Fruit fly (Drosophila melanogaster) whole organism, pupa: ENCODE data around the gene CG5070.
A peak's percentile ranks its signal among the peaks of the same experiment; 100 is the strongest.

Experiments
- CG10348 ChIP-seq: fragments of 200-800 bp; sonication (Bioruptor generic); IDR thresholded peaks from 2 replicates; pipeline ENCODE4 v1.3.6; 2022; ENCODE audit warnings: missing biosample characterization, missing genetic modification characterization
- CG12605 ChIP-seq: fragments of 200-800 bp; sonication (Bioruptor generic); IDR thresholded peaks from 2 replicates; pipeline ENCODE4 v1.3.6; 2022; ENCODE audit warnings: missing biosample characterization, missing genetic modification characterization
- CG13204 ChIP-seq: fragments of 200-800 bp; sonication (Bioruptor generic); optimal IDR thresholded peaks from 2 replicates; lab custom pipeline; 2018; ENCODE audit warnings: missing biosample characterization, mild to moderate bottlenecking, missing genetic modification characterization, moderate library complexity
- CG14655 ChIP-seq: fragments of 200-800 bp; sonication (Bioruptor generic); optimal IDR thresholded peaks from 3 replicates; lab custom pipeline; 2017; ENCODE audit warnings: mild to moderate bottlenecking, missing biosample characterization, missing genetic modification reagents, missing genetic modification characterization
- CG15710 ChIP-seq: fragments of 200-800 bp; sonication (Bioruptor generic); optimal IDR thresholded peaks from 2 replicates; lab custom pipeline; 2018; ENCODE audit warnings: missing biosample characterization, mild to moderate bottlenecking, missing genetic modification characterization, moderate library complexity
- CG17806 ChIP-seq: fragments of 200-800 bp; sonication (Bioruptor generic); optimal IDR thresholded peaks from 2 replicates; lab custom pipeline; 2018; ENCODE audit warnings: missing biosample characterization, mild to moderate bottlenecking, missing genetic modification characterization, moderate library complexity
- CG32121 ChIP-seq: fragments of 200-800 bp; sonication (Bioruptor generic); IDR thresholded peaks from 2 replicates; pipeline ENCODE4 v1.3.6; 2022; ENCODE audit warnings: missing biosample characterization, missing genetic modification characterization
- CG34367 ChIP-seq: fragments of 200-800 bp; sonication (Bioruptor generic); optimal IDR thresholded peaks from 2 replicates; lab custom pipeline; 2018; ENCODE audit warnings: missing biosample characterization, mild to moderate bottlenecking, missing genetic modification characterization
- CG4496 ChIP-seq: fragments of 200-800 bp; sonication (Bioruptor generic); IDR thresholded peaks from 3 replicates; pipeline ENCODE4 v1.3.6; 2022; ENCODE audit warnings: missing biosample characterization, missing genetic modification characterization
- CG8159 ChIP-seq: fragments of 200-800 bp; sonication (Bioruptor generic); optimal IDR thresholded peaks from 3 replicates; lab custom pipeline; 2018; ENCODE audit warnings: missing biosample characterization, mild to moderate bottlenecking, missing genetic modification characterization, moderate library complexity
- CG8301 ChIP-seq: fragments of 200-800 bp; sonication (Bioruptor generic); optimal IDR thresholded peaks from 2 replicates; lab custom pipeline; 2018; ENCODE audit warnings: missing biosample characterization, mild to moderate bottlenecking, missing genetic modification characterization
- CG9948 ChIP-seq: fragments of 200-800 bp; sonication (Bioruptor generic); optimal IDR thresholded peaks from 2 replicates; lab custom pipeline; 2018; ENCODE audit warnings: missing biosample characterization, mild to moderate bottlenecking, missing genetic modification characterization, moderate library complexity
- D1 ChIP-seq: fragments of 200-800 bp; sonication (Bioruptor generic); optimal IDR thresholded peaks from 2 replicates; lab custom pipeline; 2018; ENCODE audit warnings: missing biosample characterization, mild to moderate bottlenecking, missing genetic modification characterization, moderate library complexity
- EcR ChIP-seq: fragments of 200-800 bp; sonication (Bioruptor generic); optimal IDR thresholded peaks from 3 replicates; lab custom pipeline; 2019; ENCODE audit warnings: missing biosample characterization, missing genetic modification characterization, mild to moderate bottlenecking, moderate library complexity, missing genetic modification reagents
- Ets98B ChIP-seq: fragments of 200-800 bp; sonication (Bioruptor generic); IDR thresholded peaks from 2 replicates; pipeline ENCODE4 v1.3.6; 2022; ENCODE audit warnings: missing biosample characterization, missing genetic modification characterization
- Pif1A ChIP-seq: fragments of 200-800 bp; sonication (Bioruptor generic); optimal IDR thresholded peaks from 3 replicates; lab custom pipeline; 2016; ENCODE audit warnings: missing biosample characterization, missing genetic modification characterization
- Pif1B ChIP-seq: fragments of 200-800 bp; sonication (Bioruptor generic); optimal IDR thresholded peaks from 3 replicates; lab custom pipeline; 2016; ENCODE audit warnings: missing biosample characterization, missing genetic modification characterization
- Snoo ChIP-seq: fragments of 200-800 bp; sonication (Bioruptor generic); optimal IDR thresholded peaks from 3 replicates; lab custom pipeline; 2017; ENCODE audit warnings: missing biosample characterization, mild to moderate bottlenecking, missing genetic modification characterization, inconsistent platforms
- fd96Ca ChIP-seq: fragments of 200-800 bp; sonication (Bioruptor generic); IDR thresholded peaks from 3 replicates; pipeline ENCODE4 v1.3.6; 2022; ENCODE audit warnings: missing biosample characterization, missing genetic modification characterization
- gl ChIP-seq: fragments of 200-800 bp; sonication (Bioruptor generic); optimal IDR thresholded peaks from 2 replicates; lab custom pipeline; 2018; ENCODE audit warnings: missing biosample characterization, mild to moderate bottlenecking, missing genetic modification characterization
- rn ChIP-seq: fragments of 200-800 bp; sonication (Bioruptor generic); IDR thresholded peaks from 2 replicates; pipeline ENCODE4 v1.3.6; 2022; ENCODE audit warnings: missing biosample characterization, missing genetic modification characterization

CG5070 gene

DNA sequence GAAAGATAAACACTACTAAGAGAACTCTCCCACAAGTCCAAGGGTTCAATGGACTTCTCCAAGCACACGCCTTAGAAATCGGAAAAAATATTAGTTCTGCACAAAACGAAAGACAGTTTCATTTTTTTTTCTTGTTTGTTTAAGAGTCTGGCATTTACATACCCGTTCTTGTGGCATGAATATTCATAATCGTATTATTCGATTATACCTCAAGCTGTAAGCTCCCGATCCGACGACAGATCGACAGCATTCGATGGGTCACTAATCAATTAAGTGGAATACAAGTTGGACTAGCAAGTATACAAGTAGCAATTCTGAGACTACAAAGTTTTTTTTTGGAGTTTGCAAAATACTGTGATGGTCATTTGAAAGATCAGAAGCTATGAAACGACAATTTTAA, 24.6 kb downstream of the CG5070 start:
- TF ChIP-seq CG34367 (no peak), CG15710 (tag; lab: Kevin White, UChicago) (no peak), Snoo (tag; lab: Kevin White, UChicago) (no peak), CG10348 (GFP tag; lab: Robert Waterston, UW) (no peak), CG8159 (no peak), rn (GFP tag; lab: Robert Waterston, UW) (no peak), D1 (tag; lab: Kevin White, UChicago) (no peak), Pif1B (no peak), EcR (GFP tag; lab: Kevin White, UChicago) (no peak), CG32121 (GFP tag; lab: Robert Waterston, UW) (no peak), Ets98B (GFP tag; lab: Robert Waterston, UW) (no peak)

DNA sequence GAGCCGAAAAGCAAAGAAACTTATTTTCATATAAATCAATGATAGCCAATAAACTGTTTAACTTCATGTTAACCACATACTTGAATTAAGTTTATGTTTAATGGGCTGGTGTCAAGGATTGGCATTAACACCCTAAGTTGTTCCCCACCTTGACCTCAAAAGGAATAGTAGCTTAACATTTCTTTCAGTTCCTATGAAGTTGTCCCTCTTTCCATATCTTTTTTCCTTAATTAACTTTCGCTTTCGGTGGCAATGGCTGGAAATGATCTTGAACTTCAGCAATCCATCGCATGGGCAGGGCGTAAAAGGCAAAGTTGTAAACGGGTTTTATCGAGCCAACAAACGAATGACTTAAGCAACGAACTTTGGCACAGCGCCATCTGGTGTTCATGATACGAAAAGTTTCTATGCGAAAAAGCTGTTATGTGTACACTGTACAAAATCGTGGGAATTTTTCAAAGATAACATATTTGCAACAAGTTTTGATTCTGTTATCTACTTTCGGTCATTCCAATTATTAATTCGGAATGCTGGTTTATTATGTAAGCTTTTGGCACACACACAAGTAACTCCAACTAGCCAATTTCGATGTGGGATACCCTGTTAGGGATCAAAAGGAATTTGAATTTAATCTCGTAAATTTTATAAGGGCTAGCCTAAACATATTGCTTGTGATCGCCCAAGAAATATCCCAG, 26.7 kb downstream of the CG5070 start:
- TF ChIP-seq gl (no peak), CG13204 (GFP tag; lab: Kevin White, UChicago) (no peak), Ets98B (GFP tag; lab: Robert Waterston, UW) (no peak), rn (GFP tag; lab: Robert Waterston, UW) (no peak), Pif1B (no peak), CG34367 (peak; percentile 56), CG8301 (no peak), CG15710 (tag; lab: Kevin White, UChicago) (peak; percentile 42), CG14655 (GFP tag; lab: Kevin White, UChicago) (no peak), Snoo (tag; lab: Kevin White, UChicago) (peak; percentile 42), EcR (GFP tag; lab: Kevin White, UChicago) (peak; percentile 94), CG10348 (GFP tag; lab: Robert Waterston, UW) (no peak), fd96Ca (no peak), D1 (tag; lab: Kevin White, UChicago) (no peak), CG8159 (no peak), CG9948 (peak; percentile 44), CG17806 (tag; lab: Kevin White, UChicago) (no peak), CG32121 (GFP tag; lab: Robert Waterston, UW) (no peak), CG4496 (GFP tag; lab: Robert Waterston, UW) (no peak), Pif1A (GFP tag; lab: Kevin White, UChicago) (no peak), CG12605 (GFP tag; lab: Robert Waterston, UW) (no peak)

DNA sequence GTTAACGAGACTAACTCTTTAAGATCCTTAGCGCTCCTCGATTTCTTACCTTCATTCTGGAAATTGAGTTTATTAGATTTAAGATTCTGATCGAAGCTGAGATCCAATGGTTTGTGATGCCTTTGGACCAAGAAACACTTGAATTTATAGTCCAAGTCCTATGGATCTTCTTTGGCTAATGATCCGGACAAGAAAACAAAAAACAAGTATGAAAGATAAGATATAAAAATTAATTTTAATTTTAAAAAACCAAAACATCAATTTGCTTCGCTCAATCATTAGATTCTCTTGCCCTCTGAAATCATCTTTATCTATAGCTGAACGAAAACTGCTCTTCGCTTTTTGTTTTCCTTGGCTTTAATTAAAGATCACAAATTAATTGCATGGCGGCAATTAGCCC, 28.0 kb downstream of the CG5070 start, which contains the start of gene CG10597:
TSS of gene CG10597 (minus strand) at position 101 of the 400 bp plus-strand sequence.
- no peak for TF ChIP-seq fd96Ca
- TF ChIP-seq CG9948, result no peak
- no peak for TF ChIP-seq rn (GFP tag; lab: Robert Waterston, UW)
- no peak for TF ChIP-seq EcR (GFP tag; lab: Kevin White, UChicago)
- no peak for TF ChIP-seq CG4496 (GFP tag; lab: Robert Waterston, UW)
- no peak for TF ChIP-seq CG10348 (GFP tag; lab: Robert Waterston, UW)
- TF ChIP-seq CG8159, result no peak
- TF ChIP-seq CG8301, result no peak
- no peak for TF ChIP-seq CG15710 (tag; lab: Kevin White, UChicago)
- no peak for TF ChIP-seq Ets98B (GFP tag; lab: Robert Waterston, UW)
- no peak for TF ChIP-seq CG34367
- no peak for TF ChIP-seq D1 (tag; lab: Kevin White, UChicago)

DNA sequence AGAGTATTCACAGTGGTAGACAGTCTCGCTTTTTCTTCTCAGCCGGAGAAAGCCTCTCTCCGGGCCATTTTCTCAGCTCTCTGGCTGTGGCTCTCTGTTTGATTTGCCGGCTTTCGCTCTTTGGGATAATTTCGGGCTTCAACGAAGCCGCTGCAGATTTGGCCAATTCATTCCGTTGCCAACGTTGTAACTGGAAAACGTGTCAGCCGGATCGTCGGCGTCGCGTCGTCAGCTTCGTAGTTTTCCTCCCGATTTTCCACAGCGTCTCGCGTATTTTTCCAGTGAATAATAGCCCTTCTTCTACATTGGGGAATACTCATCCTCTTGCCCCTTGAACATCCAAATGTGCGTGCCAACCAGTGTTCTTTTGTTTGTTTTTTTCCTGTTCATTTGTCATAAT, 29.7 kb downstream of the CG5070 start, which contains the start of gene f:
TSS of gene f (plus strand) at position 301 of the 400 bp plus-strand sequence.
- TF ChIP-seq CG8159 (no peak), CG32121 (GFP tag; lab: Robert Waterston, UW) (0 out of 2 replicates have a peak, but pooled peaks have one; percentile 10), rn (GFP tag; lab: Robert Waterston, UW) (no peak), CG14655 (GFP tag; lab: Kevin White, UChicago) (no peak), Pif1A (GFP tag; lab: Kevin White, UChicago) (no peak), Ets98B (GFP tag; lab: Robert Waterston, UW) (0 out of 2 replicates have a peak, but pooled peaks have one; percentile 6), gl (no peak), CG13204 (GFP tag; lab: Kevin White, UChicago) (no peak), CG15710 (tag; lab: Kevin White, UChicago) (no peak), EcR (GFP tag; lab: Kevin White, UChicago) (no peak), CG9948 (no peak), Pif1B (no peak), CG8301 (no peak)

DNA sequence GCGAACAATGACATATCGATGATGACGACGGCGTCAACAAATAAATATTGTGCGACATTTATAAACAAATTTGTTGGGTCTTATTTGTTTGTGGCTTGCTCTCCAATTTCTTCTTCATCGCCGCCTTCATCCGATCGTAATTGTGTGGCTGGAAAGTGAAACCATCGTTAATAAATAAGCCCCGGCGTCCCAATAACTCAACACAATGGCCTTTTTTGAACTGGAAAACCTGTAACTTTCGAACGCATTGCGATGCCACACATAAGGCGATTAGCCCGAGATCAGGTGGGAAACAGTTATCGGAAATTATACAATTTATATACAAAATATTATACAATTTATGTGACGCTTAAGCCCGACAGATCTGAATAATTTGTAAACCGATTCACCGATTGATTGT, 33.6 kb downstream of the CG5070 start:
- TF ChIP-seq EcR (GFP tag; lab: Kevin White, UChicago) (no peak), D1 (tag; lab: Kevin White, UChicago) (no peak), CG14655 (GFP tag; lab: Kevin White, UChicago) (no peak)

DNA sequence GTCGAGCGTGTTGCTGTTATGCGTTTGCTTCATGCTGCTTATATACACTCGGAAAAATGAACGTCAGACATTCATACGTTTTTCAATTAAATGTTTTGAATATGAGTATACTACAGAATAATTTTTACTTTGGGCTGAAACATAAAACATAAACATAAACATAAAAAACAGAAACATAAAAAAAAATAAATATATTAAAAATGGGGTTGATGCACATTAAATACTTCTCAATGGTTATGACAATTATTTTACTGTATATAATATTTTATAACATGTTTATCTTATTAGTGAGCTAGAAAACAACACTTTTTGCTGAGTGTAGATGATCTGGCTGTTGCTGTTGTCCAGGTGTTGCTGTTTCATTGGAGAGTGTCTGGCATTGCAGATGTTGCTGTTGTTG, 34.5 kb downstream of the CG5070 start:
- TF ChIP-seq CG13204 (GFP tag; lab: Kevin White, UChicago) (peak; percentile 35), CG9948 (peak; percentile 79), CG8159 (peak; percentile 77), gl (no peak), CG34367 (peak; percentile 55), CG15710 (tag; lab: Kevin White, UChicago) (peak; percentile 72), Ets98B (GFP tag; lab: Robert Waterston, UW) (peak; percentile 30; the same call in 1 of the 2 replicates), CG12605 (GFP tag; lab: Robert Waterston, UW) (peak; percentile 36; the same call in 1 of the 2 replicates), EcR (GFP tag; lab: Kevin White, UChicago) (no peak), Pif1B (peak; percentile 45), CG14655 (GFP tag; lab: Kevin White, UChicago) (peak; percentile 83), CG17806 (tag; lab: Kevin White, UChicago) (peak; percentile 72), CG4496 (GFP tag; lab: Robert Waterston, UW) (peak; percentile 52), CG32121 (GFP tag; lab: Robert Waterston, UW) (peak; percentile 69; the same call in 1 of the 2 replicates), CG8301 (peak; percentile 76), CG10348 (GFP tag; lab: Robert Waterston, UW) (no peak), D1 (tag; lab: Kevin White, UChicago) (peak; percentile 53), fd96Ca (no peak), Pif1A (GFP tag; lab: Kevin White, UChicago) (peak; percentile 51), rn (GFP tag; lab: Robert Waterston, UW) (0 out of 2 replicates have a peak, but pooled peaks have one; percentile 11), Snoo (tag; lab: Kevin White, UChicago) (no peak)
